Fruit fly (Drosophila melanogaster) whole organism, embryonic: ENCODE results near the gene CG8135.

Source experiments
- Aef1 ChIP-seq: fragments of 200-800 bp; sonication (Bioruptor generic); IDR thresholded peaks from 3 replicates; pipeline ENCODE4 v1.3.6; 2022; ENCODE audit warnings: missing biosample characterization, missing genetic modification characterization
- Atf6 ChIP-seq: fragments of 200-800 bp; sonication (Bioruptor generic); IDR thresholded peaks from 2 replicates; pipeline ENCODE4 v1.3.6; 2022; ENCODE audit warnings: missing biosample characterization, missing genetic modification characterization
- B-H1 ChIP-seq: fragments of 200-800 bp; sonication (Bioruptor generic); IDR thresholded peaks from 3 replicates; pipeline ENCODE4 v1.3.6; 2022; ENCODE audit warnings: missing biosample characterization, missing genetic modification characterization
- Blimp-1 ChIP-seq: fragments of 200-800 bp; sonication (Bioruptor generic); optimal IDR thresholded peaks from 3 replicates; lab custom pipeline; 2018; ENCODE audit warnings: missing biosample characterization, missing genetic modification characterization, mild to moderate bottlenecking, moderate library complexity, missing genetic modification reagents
- CG10431 ChIP-seq: fragments of 200-800 bp; sonication (Bioruptor generic); optimal IDR thresholded peaks from 3 replicates; lab custom pipeline; 2018; ENCODE audit warnings: missing biosample characterization, mild to moderate bottlenecking, missing genetic modification characterization
- CG12071 ChIP-seq: fragments of 200-800 bp; sonication (Bioruptor generic); optimal IDR thresholded peaks from 3 replicates; lab custom pipeline; 2018; ENCODE audit warnings: missing biosample characterization, mild to moderate bottlenecking, missing genetic modification characterization
- CG12219 ChIP-seq: fragments of 200-800 bp; sonication (Bioruptor generic); optimal IDR thresholded peaks from 3 replicates; lab custom pipeline; 2018; ENCODE audit warnings: missing biosample characterization, mild to moderate bottlenecking, missing genetic modification characterization
- CG12299 ChIP-seq: fragments of 200-800 bp; sonication (Bioruptor generic); optimal IDR thresholded peaks from 2 replicates; lab custom pipeline; 2018; ENCODE audit warnings: missing biosample characterization, mild to moderate bottlenecking, missing genetic modification characterization
- CG12769 ChIP-seq: fragments of 200-800 bp; sonication (Bioruptor generic); optimal IDR thresholded peaks from 2 replicates; lab custom pipeline; 2019; ENCODE audit warnings: missing biosample characterization, mild to moderate bottlenecking, missing genetic modification characterization, moderate library complexity
- CG13894 ChIP-seq: fragments of 200-800 bp; sonication (Bioruptor generic); optimal IDR thresholded peaks from 3 replicates; lab custom pipeline; 2018; ENCODE audit warnings: missing biosample characterization, mild to moderate bottlenecking, missing genetic modification characterization, moderate library complexity
- CG14965 ChIP-seq: fragments of 200-800 bp; sonication (Bioruptor generic); optimal IDR thresholded peaks from 2 replicates; lab custom pipeline; 2016; ENCODE audit warnings: missing biosample characterization, missing genetic modification characterization, borderline replicate concordance
- CG1603 ChIP-seq: fragments of 200-800 bp; sonication (Bioruptor generic); optimal IDR thresholded peaks from 2 replicates; lab custom pipeline; 2019; ENCODE audit warnings: missing biosample characterization, mild to moderate bottlenecking, missing genetic modification characterization, moderate library complexity
- CG17385 ChIP-seq: fragments of 200-800 bp; sonication (Bioruptor generic); optimal IDR thresholded peaks from 3 replicates; lab custom pipeline; 2018; ENCODE audit warnings: missing biosample characterization, mild to moderate bottlenecking, missing genetic modification characterization
- CG1792 ChIP-seq: fragments of 200-800 bp; sonication (Bioruptor generic); optimal IDR thresholded peaks from 2 replicates; lab custom pipeline; 2016; ENCODE audit warnings: missing biosample characterization, missing genetic modification characterization
- CG2199 ChIP-seq: fragments of 200-800 bp; sonication (Bioruptor generic); IDR thresholded peaks from 3 replicates; pipeline ENCODE4 v1.3.6; 2022; ENCODE audit warnings: missing biosample characterization, missing genetic modification characterization
- CG31365 ChIP-seq: fragments of 200-800 bp; sonication (Bioruptor generic); optimal IDR thresholded peaks from 2 replicates; lab custom pipeline; 2018; ENCODE audit warnings: missing biosample characterization, mild to moderate bottlenecking, missing genetic modification characterization
- CG31388 ChIP-seq: fragments of 200-800 bp; sonication (Bioruptor generic); optimal IDR thresholded peaks from 2 replicates; lab custom pipeline; 2016; ENCODE audit warnings: missing biosample characterization, missing genetic modification characterization
- CG32532 ChIP-seq: fragments of 200-800 bp; sonication (Bioruptor generic); IDR thresholded peaks from 2 replicates; pipeline ENCODE4 v1.3.6; 2022; ENCODE audit warnings: missing biosample characterization, missing genetic modification characterization
- CG5180 ChIP-seq: fragments of 200-800 bp; sonication (Bioruptor generic); optimal IDR thresholded peaks from 3 replicates; lab custom pipeline; 2017; ENCODE audit warnings: missing biosample characterization, missing genetic modification characterization, mild to moderate bottlenecking, moderate library complexity, missing genetic modification reagents
- CG7987 ChIP-seq: fragments of 200-800 bp; sonication (Bioruptor generic); optimal IDR thresholded peaks from 2 replicates; lab custom pipeline; 2018; ENCODE audit warnings: missing biosample characterization, mild to moderate bottlenecking, missing genetic modification characterization, moderate library complexity
- CG8478 ChIP-seq: fragments of >200 bp; optimal IDR thresholded peaks from 2 replicates; lab custom pipeline; 2018
- Chrac-16 ChIP-seq: fragments of 200-800 bp; sonication (Bioruptor generic); optimal IDR thresholded peaks from 3 replicates; lab custom pipeline; 2016; ENCODE audit warnings: missing biosample characterization, missing genetic modification characterization
- Dip2 ChIP-seq: fragments of 200-800 bp; sonication (Bioruptor generic); IDR thresholded peaks from 2 replicates; pipeline ENCODE4 v1.3.6; 2022; ENCODE audit warnings: missing biosample characterization, missing genetic modification characterization
- ERR ChIP-seq: fragments of 200-800 bp; sonication (Bioruptor generic); optimal IDR thresholded peaks from 2 replicates; lab custom pipeline; 2016; ENCODE audit warnings: missing biosample characterization, missing genetic modification characterization
- Fer1 ChIP-seq: fragments of 200-800 bp; sonication (Bioruptor generic); optimal IDR thresholded peaks from 2 replicates; lab custom pipeline; 2017; ENCODE audit warnings: missing biosample characterization, mild to moderate bottlenecking, missing genetic modification characterization
- Fer3 ChIP-seq: fragments of 200-800 bp; sonication (Bioruptor generic); optimal IDR thresholded peaks from 2 replicates; lab custom pipeline; 2018; ENCODE audit warnings: missing biosample characterization, mild to moderate bottlenecking, missing genetic modification characterization, moderate library complexity
- HLHmδ ChIP-seq: fragments of 200-800 bp; sonication (Bioruptor generic); optimal IDR thresholded peaks from 2 replicates; lab custom pipeline; 2018; ENCODE audit warnings: missing biosample characterization, mild to moderate bottlenecking, missing genetic modification characterization, moderate library complexity
- Hey ChIP-seq: fragments of 200-800 bp; sonication (Bioruptor generic); optimal IDR thresholded peaks from 3 replicates; lab custom pipeline; 2018; ENCODE audit warnings: missing biosample characterization, mild to moderate bottlenecking, missing genetic modification characterization
- Mes4 ChIP-seq: fragments of 200-800 bp; sonication (Bioruptor generic); optimal IDR thresholded peaks from 2 replicates; lab custom pipeline; 2016; ENCODE audit warnings: missing biosample characterization, missing genetic modification characterization
- Mrtf ChIP-seq: fragments of 200-800 bp; sonication (Bioruptor generic); IDR thresholded peaks from 3 replicates; pipeline ENCODE4 v1.3.6; 2022; ENCODE audit warnings: missing biosample characterization, missing genetic modification characterization
- Nf-YB ChIP-seq: fragments of 200-800 bp; sonication (Bioruptor generic); optimal IDR thresholded peaks from 3 replicates; lab custom pipeline; 2019; ENCODE audit warnings: missing biosample characterization, mild to moderate bottlenecking, missing genetic modification characterization, moderate library complexity
- Ptx1 ChIP-seq: fragments of 200-800 bp; sonication (Bioruptor generic); IDR thresholded peaks from 2 replicates; pipeline ENCODE4 v1.3.6; 2022; ENCODE audit warnings: missing biosample characterization, missing genetic modification characterization
- Ravus ChIP-seq: fragments of 200-800 bp; sonication (Bioruptor generic); IDR thresholded peaks from 2 replicates; pipeline ENCODE4 v1.3.6; 2022; ENCODE audit warnings: missing biosample characterization, missing genetic modification characterization
- Six4 ChIP-seq: fragments of 200-800 bp; sonication (Bioruptor generic); optimal IDR thresholded peaks from 2 replicates; lab custom pipeline; 2016; ENCODE audit warnings: missing biosample characterization, missing genetic modification characterization
- Usf ChIP-seq: fragments of 200-800 bp; sonication (Bioruptor generic); optimal IDR thresholded peaks from 2 replicates; lab custom pipeline; 2017; ENCODE audit warnings: missing genotype, missing biosample characterization, missing genetic modification characterization
- Xbp1 ChIP-seq: fragments of 200-800 bp; sonication (Bioruptor generic); optimal IDR thresholded peaks from 3 replicates; lab custom pipeline; 2016; ENCODE audit warnings: missing biosample characterization, mild to moderate bottlenecking, missing genetic modification characterization
- ap ChIP-seq: fragments of 200-800 bp; sonication (Bioruptor generic); IDR thresholded peaks from 2 replicates; pipeline ENCODE4 v1.3.6; 2022; ENCODE audit warnings: missing biosample characterization, missing genetic modification characterization
- bbx ChIP-seq: fragments of 200-800 bp; sonication (Bioruptor generic); IDR thresholded peaks from 2 replicates; pipeline ENCODE4 v1.3.6; 2022; ENCODE audit warnings: missing biosample characterization, missing genetic modification characterization; ENCODE audit not compliant: partially characterized antibody
- bowl ChIP-seq: fragments of 200-800 bp; sonication (Bioruptor generic); IDR thresholded peaks from 2 replicates; pipeline ENCODE4 v1.3.6; 2022; ENCODE audit warnings: missing biosample characterization, missing genetic modification characterization
- bsh ChIP-seq, 2 experiments: fragments of 200-800 bp; sonication (Bioruptor generic); optimal IDR thresholded peaks; 2 replicates each; lab custom pipeline; 2017 to 2018; ENCODE audit warnings: mild to moderate bottlenecking in 2 of 2, missing biosample characterization in 2 of 2, missing genetic modification characterization in 2 of 2, moderate library complexity in 1 of 2
- grn ChIP-seq: fragments of 200-800 bp; sonication (Bioruptor generic); optimal IDR thresholded peaks from 3 replicates; lab custom pipeline; 2017; ENCODE audit warnings: missing biosample characterization, missing genetic modification characterization
- gsb ChIP-seq: fragments of 200-800 bp; sonication (Bioruptor generic); IDR thresholded peaks from 2 replicates; pipeline ENCODE4 v1.3.6; 2022; ENCODE audit warnings: missing biosample characterization, missing genetic modification characterization
- jing ChIP-seq: fragments of 200-800 bp; sonication (Bioruptor generic); optimal IDR thresholded peaks from 2 replicates; lab custom pipeline; 2018; ENCODE audit warnings: missing biosample characterization, mild to moderate bottlenecking, missing genetic modification characterization
- lab ChIP-seq: fragments of 200-800 bp; sonication (Bioruptor generic); optimal IDR thresholded peaks from 3 replicates; lab custom pipeline; 2017; ENCODE audit warnings: missing biosample characterization, missing genetic modification characterization, mild to moderate bottlenecking, moderate library complexity, missing genetic modification reagents
- lmd ChIP-seq: fragments of 200-800 bp; sonication (Bioruptor generic); IDR thresholded peaks from 2 replicates; pipeline ENCODE4 v1.3.6; 2022; ENCODE audit warnings: missing biosample characterization, missing genetic modification characterization
- mld ChIP-seq: fragments of 200-800 bp; sonication (Bioruptor generic); IDR thresholded peaks from 3 replicates; pipeline ENCODE4 v1.3.6; 2022; ENCODE audit warnings: missing biosample characterization, missing genetic modification characterization; ENCODE audit not compliant: partially characterized antibody
- p53 ChIP-seq: fragments of 200-800 bp; sonication (Bioruptor generic); optimal IDR thresholded peaks from 2 replicates; lab custom pipeline; 2016; ENCODE audit warnings: missing biosample characterization, missing genetic modification characterization
- pho ChIP-seq: fragments of 200-800 bp; sonication (Bioruptor generic); optimal IDR thresholded peaks from 2 replicates; lab custom pipeline; 2016; ENCODE audit warnings: missing biosample characterization, missing genetic modification characterization
- slp2 ChIP-seq: fragments of 200-800 bp; sonication (Bioruptor generic); optimal IDR thresholded peaks from 2 replicates; lab custom pipeline; 2016; ENCODE audit warnings: missing biosample characterization, missing genetic modification characterization
- sna ChIP-seq: fragments of 200-800 bp; sonication (Bioruptor generic); IDR thresholded peaks from 2 replicates; pipeline ENCODE4 v1.3.6; 2022; ENCODE audit warnings: missing biosample characterization, missing genetic modification characterization; ENCODE audit not compliant: partially characterized antibody
- tx ChIP-seq: fragments of 200-800 bp; sonication (Bioruptor generic); optimal IDR thresholded peaks from 2 replicates; lab custom pipeline; 2016; ENCODE audit warnings: missing biosample characterization, missing genetic modification characterization

Gene CG8135

dm6 chr3R:9370413-9370812 lies 33.8 kb upstream of the CG8135 start:
- TF ChIP-seq grn (no peak), pho (GFP tag; lab: Kevin White, UChicago) (peak; percentile 55), lmd (peak; percentile 70; the same call in 1 of the 2 replicates), Mes4 (no peak), CG17385 (GFP tag; lab: Kevin White, UChicago) (peak; percentile 51), CG12219 (peak; percentile 50), jing (GFP tag; lab: Kevin White, UChicago) (no peak), bowl (GFP tag; lab: Robert Waterston, UW) (no peak), Xbp1 (peak; percentile 62), Dip2 (GFP tag; lab: Robert Waterston, UW) (no peak), CG2199 (no peak), CG5180 (GFP tag; lab: Kevin White, UChicago) (peak; percentile 2), gsb (GFP tag; lab: Robert Waterston, UW) (no peak), bbx (GFP tag; lab: Robert Waterston, UW) (no peak), mld (no peak), CG32532 (GFP tag; lab: Robert Waterston, UW) (peak; percentile 73), CG13894 (no peak), Ptx1 (peak; percentile 69; the same call in 1 of the 2 replicates), CG1792 (GFP tag; lab: Kevin White, UChicago) (peak; percentile 18), ERR (GFP tag; lab: Kevin White, UChicago) (peak; percentile 48), Nf-YB (GFP tag; lab: Kevin White, UChicago) (peak; percentile 24), lab (peak; percentile 73), CG7987 (GFP tag; lab: Kevin White, UChicago) (no peak), B-H1 (GFP tag; lab: Robert Waterston, UW) (peak; percentile 38; the same call in 1 of the 3 replicates), CG14965 (no peak), ap (GFP tag; lab: Robert Waterston, UW) (no peak), CG8478 (lab: Kevin White, UChicago) (no peak), Aef1 (GFP tag; lab: Robert Waterston, UW) (peak; percentile 59; the same call in 2 of the 3 replicates), CG31365 (tag; lab: Kevin White, UChicago) (peak; percentile 9), CG1603 (tag; lab: Kevin White, UChicago) (no peak), CG12299 (tag; lab: Kevin White, UChicago) (no peak), Atf6 (GFP tag; lab: Robert Waterston, UW) (peak; percentile 82), Chrac-16 (GFP tag; lab: Kevin White, UChicago) (peak; percentile 26), Usf (GFP tag; lab: Kevin White, UChicago) (no peak), CG10431 (GFP tag; lab: Kevin White, UChicago) (no peak), Fer3 (tag; lab: Kevin White, UChicago) (peak; percentile 69), tx (no peak), Mrtf (GFP tag; lab: Robert Waterston, UW) (0 out of 3 replicates have a peak, but pooled peaks have one; percentile 25), p53 (no peak), slp2 (GFP tag; lab: Kevin White, UChicago) (peak; percentile 12), CG31388 (no peak), Six4 (GFP tag; lab: Kevin White, UChicago) (peak; percentile 22), Blimp-1 (peak; percentile 33), HLHmδ (GFP tag; lab: Kevin White, UChicago) (no peak), CG12071 (GFP tag; lab: Kevin White, UChicago) (peak; percentile 19), sna (GFP tag; lab: Robert Waterston, UW) (no peak), bsh (GFP tag; optimal IDR thresholded peaks at IDR 0.05; lab: Kevin White, UChicago) (no peak), Hey (tag; lab: Kevin White, UChicago) (no peak), Fer1 (peak; percentile 72), Ravus (GFP tag; lab: Robert Waterston, UW) (no peak), CG12769 (tag; lab: Kevin White, UChicago) (peak; percentile 45)
